Worm (Caenorhabditis elegans) whole organism, L1 larva: ENCODE measurements around the gene lsm-1.

ENCODE experiments used
- blmp-1 ChIP-seq: fragments of 150-350 bp; optimal IDR thresholded peaks from 2 replicates; lab custom pipeline; 2014; ENCODE audit warnings: missing biosample characterization, missing genetic modification characterization
- fkh-8 ChIP-seq: sonication (generic microtip); optimal IDR thresholded peaks from 2 replicates; lab custom pipeline; 2016; ENCODE audit warnings: mild to moderate bottlenecking, missing genetic modification characterization, missing compliant biosample characterization
- unc-130 ChIP-seq: fragments of 150-350 bp; optimal IDR thresholded peaks from 2 replicates; lab custom pipeline; 2017; ENCODE audit warnings: missing biosample characterization, missing genetic modification characterization, inconsistent platforms

ce11 chrII:11096233-11096632 lies 30.5 kb upstream of the lsm-1 start, which contains the start of gene nbs-1:
- no peak for TF ChIP-seq unc-130 (tag; lab: Kevin White, UChicago)
- no peak for TF ChIP-seq fkh-8 (tag; lab: Kevin White, UChicago)
- no peak for TF ChIP-seq blmp-1 (tag; lab: Kevin White, UChicago)
